Worm (Caenorhabditis elegans): Measurements from ENCODE around the gene bgnt-1.3.

- no peak for TF ChIP-seq nhr-77 (tag; optimal IDR thresholded peaks at IDR 0.05)
- TF ChIP-seq lsy-2 (tag; optimal IDR thresholded peaks at IDR 0.05) = no peak
- no peak for TF ChIP-seq ama-1 (optimal IDR thresholded peaks at IDR 0.05)
- TF ChIP-seq nhr-23 (tag; optimal IDR thresholded peaks at IDR 0.05) = no peak
- TF ChIP-seq R02D3.7 (tag; optimal IDR thresholded peaks at IDR 0.05) = no peak
- peak; percentile 76 for TF ChIP-seq sma-9 (GFP tag; optimal IDR thresholded peaks at IDR 0.05)
- no peak for TF ChIP-seq sma-9 (tag; optimal IDR thresholded peaks at IDR 0.05)
- TF ChIP-seq lin-13 (GFP tag; optimal IDR thresholded peaks at IDR 0.05) = no peak
- TF ChIP-seq mdl-1 (tag; optimal IDR thresholded peaks at IDR 0.05) = no peak
- no peak for TF ChIP-seq egl-27 (tag; optimal IDR thresholded peaks at IDR 0.05)
- TF ChIP-seq unc-62 (GFP tag; optimal IDR thresholded peaks at IDR 0.05) = no peak
- no peak for TF ChIP-seq nhr-25 (tag; optimal IDR thresholded peaks at IDR 0.05)
- no peak for TF ChIP-seq nhr-11 (tag; optimal IDR thresholded peaks at IDR 0.05)
- no peak for TF ChIP-seq nhr-12 (tag; optimal IDR thresholded peaks at IDR 0.05)
These were observed 44.6 kb downstream of the bgnt-1.3 start for ce11 chrV:16211713-16212112.

All from whole organism, L2 larva.